Worm (Caenorhabditis elegans): ENCODE results near the gene hoe-1.
A peak's percentile ranks its signal among the peaks of the same experiment; 100 is the strongest.

The hoe-1 gene

ce11 chrIV:4705922-4706321 lies 38.1 kb downstream of the hoe-1 start:
- TF ChIP-seq dao-5 (tag; optimal IDR thresholded peaks at IDR 0.05): no peak
- TF ChIP-seq him-1 (tag; optimal IDR thresholded peaks at IDR 0.05): no peak
- TF ChIP-seq W03F9.2 (tag; optimal IDR thresholded peaks at IDR 0.05): no peak

ce11 chrIV:4705182-4705581 lies 38.9 kb downstream of the hoe-1 start:
- TF ChIP-seq W03F9.2 (tag; optimal IDR thresholded peaks at IDR 0.05) (peak; percentile 41), dao-5 (tag; optimal IDR thresholded peaks at IDR 0.05) (no peak)

DNA sequence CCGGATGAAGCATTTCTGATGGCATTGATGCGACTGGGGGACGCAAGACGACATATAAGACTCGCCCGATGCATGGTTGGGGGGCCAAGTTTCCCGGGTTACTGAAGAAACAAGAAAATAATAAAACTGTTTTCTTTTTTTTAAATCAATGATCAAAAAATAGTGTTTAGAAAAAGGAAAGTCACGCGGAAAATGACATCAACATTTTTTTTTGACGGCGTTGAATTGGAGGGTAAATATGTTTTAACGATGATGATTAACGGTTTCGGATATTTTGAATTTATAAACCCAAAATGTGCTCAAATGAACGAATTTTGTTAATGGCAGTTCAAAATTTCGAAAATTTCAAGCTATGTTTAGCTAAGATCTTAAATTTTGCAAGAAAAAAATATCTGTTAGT lies 40.2 kb downstream of the hoe-1 start, which contains the start of gene ogdh-1:
Gene ogdh-1 (minus strand): TSS at position 101 of the 400 bp plus-strand sequence.
- TF ChIP-seq W03F9.2 (tag; optimal IDR thresholded peaks at IDR 0.05) (no peak), him-1 (tag; optimal IDR thresholded peaks at IDR 0.05) (no peak), dao-5 (tag; optimal IDR thresholded peaks at IDR 0.05) (no peak)

DNA sequence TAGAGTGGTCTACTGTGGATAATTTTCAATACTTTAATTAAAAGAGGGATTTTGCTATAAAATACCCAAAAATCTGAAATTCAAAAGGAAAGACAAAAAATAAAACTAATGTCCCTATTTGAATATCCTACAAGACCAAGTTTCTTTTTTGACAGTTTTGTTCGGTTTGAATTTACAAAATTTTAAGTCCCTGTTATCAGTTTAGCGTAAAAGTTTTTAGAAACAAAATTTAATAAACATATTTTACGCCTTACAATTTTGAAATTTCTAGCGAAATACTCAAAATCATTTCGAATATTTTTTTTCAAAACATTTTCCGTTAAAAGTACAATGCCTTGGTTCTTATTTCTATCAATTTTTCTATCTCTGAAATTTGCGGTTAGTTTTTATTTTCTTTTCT lies 51.6 kb downstream of the hoe-1 start, which contains the start of gene spe-51:
Gene spe-51 (plus strand): TSS at position 301 of the 400 bp plus-strand sequence.
- TF ChIP-seq W03F9.2 (tag; optimal IDR thresholded peaks at IDR 0.05) (no peak), dao-5 (tag; optimal IDR thresholded peaks at IDR 0.05) (no peak), him-1 (tag; optimal IDR thresholded peaks at IDR 0.05) (no peak)

All from whole organism, L4/young adult.